Fruit fly (Drosophila melanogaster) whole organism, embryonic: ENCODE measurements around the gene CG4880.
A peak's percentile ranks its signal among the peaks of the same experiment; 100 is the strongest.

ENCODE experiments used
- Aef1 ChIP-seq: fragments of 200-800 bp; sonication (Bioruptor generic); IDR thresholded peaks from 3 replicates; pipeline ENCODE4 v1.3.6; 2022; ENCODE audit warnings: missing biosample characterization, missing genetic modification characterization
- CG10209 ChIP-seq: fragments of 200-800 bp; sonication (Bioruptor generic); optimal IDR thresholded peaks from 3 replicates; lab custom pipeline; 2017; ENCODE audit warnings: missing biosample characterization, mild to moderate bottlenecking, missing genetic modification characterization, missing genetic modification reagents
- CG10543 ChIP-seq: fragments of 200-800 bp; sonication (Bioruptor generic); optimal IDR thresholded peaks from 3 replicates; lab custom pipeline; 2017; ENCODE audit warnings: missing biosample characterization, mild to moderate bottlenecking, missing genetic modification characterization, moderate library complexity
- CG11504 ChIP-seq: fragments of 200-800 bp; sonication (Bioruptor generic); optimal IDR thresholded peaks from 3 replicates; lab custom pipeline; 2019; ENCODE audit warnings: missing biosample characterization, mild to moderate bottlenecking, missing genetic modification characterization, moderate library complexity
- CG11695 ChIP-seq: fragments of 200-800 bp; sonication (Bioruptor generic); IDR thresholded peaks from 3 replicates; pipeline ENCODE4 v1.3.6; 2022; ENCODE audit warnings: missing biosample characterization, missing genetic modification characterization
- CG12236 ChIP-seq: fragments of 200-800 bp; sonication (Bioruptor generic); optimal IDR thresholded peaks from 2 replicates; lab custom pipeline; 2016; ENCODE audit warnings: missing biosample characterization, missing genetic modification characterization
- CG1233 ChIP-seq: fragments of 200-800 bp; sonication (Bioruptor generic); optimal IDR thresholded peaks from 4 replicates; lab custom pipeline; 2018; ENCODE audit warnings: missing biosample characterization, mild to moderate bottlenecking, missing genetic modification characterization
- CG13424 ChIP-seq: fragments of 200-800 bp; sonication (Bioruptor generic); optimal IDR thresholded peaks from 2 replicates; lab custom pipeline; 2019; ENCODE audit warnings: missing biosample characterization, mild to moderate bottlenecking, missing genetic modification characterization, moderate library complexity
- CG16813 ChIP-seq: fragments of 200-800 bp; sonication (Bioruptor generic); IDR thresholded peaks from 3 replicates; pipeline ENCODE4 v1.3.6; 2022; ENCODE audit warnings: missing biosample characterization, missing genetic modification characterization; ENCODE audit not compliant: partially characterized antibody
- CG18262 ChIP-seq: fragments of 200-800 bp; optimal IDR thresholded peaks from 3 replicates; lab custom pipeline; 2019; ENCODE audit warnings: missing biosample characterization, mild to moderate bottlenecking, missing genetic modification characterization, moderate library complexity
- CG2116 ChIP-seq: fragments of 200-800 bp; sonication (Bioruptor generic); optimal IDR thresholded peaks from 3 replicates; lab custom pipeline; 2018; ENCODE audit warnings: missing biosample characterization, mild to moderate bottlenecking, missing genetic modification characterization
- CG2120 ChIP-seq: fragments of 200-800 bp; sonication (Bioruptor generic); optimal IDR thresholded peaks from 3 replicates; lab custom pipeline; 2016; ENCODE audit warnings: missing biosample characterization, missing genetic modification characterization
- CG2875 ChIP-seq: fragments of 200-800 bp; sonication (Bioruptor generic); optimal IDR thresholded peaks from 2 replicates; lab custom pipeline; 2017; ENCODE audit warnings: missing biosample characterization, mild to moderate bottlenecking, missing genetic modification characterization, missing genetic modification reagents
- CG43689 ChIP-seq: fragments of 200-800 bp; sonication (Bioruptor generic); IDR thresholded peaks from 2 replicates; pipeline ENCODE4 v1.3.6; 2022; ENCODE audit warnings: missing biosample characterization, missing genetic modification characterization
- CG5180 ChIP-seq: fragments of 200-800 bp; sonication (Bioruptor generic); optimal IDR thresholded peaks from 3 replicates; lab custom pipeline; 2017; ENCODE audit warnings: missing biosample characterization, missing genetic modification characterization, mild to moderate bottlenecking, moderate library complexity, missing genetic modification reagents
- CG6254 ChIP-seq: fragments of 200-800 bp; sonication (Bioruptor generic); optimal IDR thresholded peaks from 3 replicates; lab custom pipeline; 2017; ENCODE audit warnings: mild to moderate bottlenecking, missing biosample characterization, missing genetic modification reagents, missing genetic modification characterization
- CG7928 ChIP-seq: fragments of 200-800 bp; sonication (Bioruptor generic); optimal IDR thresholded peaks from 2 replicates; lab custom pipeline; 2017; ENCODE audit warnings: missing biosample characterization, mild to moderate bottlenecking, missing genetic modification characterization
- CG8388 ChIP-seq: fragments of 200-800 bp; sonication (Bioruptor generic); optimal IDR thresholded peaks from 2 replicates; lab custom pipeline; 2019; ENCODE audit warnings: missing biosample characterization, mild to moderate bottlenecking, missing genetic modification characterization, moderate library complexity
- Doc3 ChIP-seq: fragments of 200-800 bp; sonication (Bioruptor generic); IDR thresholded peaks from 3 replicates; pipeline ENCODE4 v1.3.6; 2022; ENCODE audit warnings: missing biosample characterization, missing genetic modification characterization; ENCODE audit not compliant: partially characterized antibody
- Fer1 ChIP-seq: fragments of 200-800 bp; sonication (Bioruptor generic); optimal IDR thresholded peaks from 2 replicates; lab custom pipeline; 2017; ENCODE audit warnings: missing biosample characterization, mild to moderate bottlenecking, missing genetic modification characterization
- HLH4C ChIP-seq: fragments of 200-800 bp; sonication (Bioruptor generic); IDR thresholded peaks from 3 replicates; pipeline ENCODE4 v1.3.6; 2022; ENCODE audit warnings: missing biosample characterization, missing genetic modification characterization; ENCODE audit not compliant: partially characterized antibody
- HLH54F ChIP-seq: fragments of 200-800 bp; sonication (Bioruptor generic); optimal IDR thresholded peaks from 3 replicates; lab custom pipeline; 2016; ENCODE audit warnings: missing biosample characterization, missing genetic modification characterization
- Hr3 ChIP-seq: fragments of 200-800 bp; sonication (Bioruptor generic); optimal IDR thresholded peaks from 3 replicates; lab custom pipeline; 2016; ENCODE audit warnings: missing biosample characterization, missing genetic modification characterization
- MBD-R2 ChIP-seq: fragments of 200-800 bp; sonication (Bioruptor generic); IDR thresholded peaks from 2 replicates; pipeline ENCODE4 v1.3.6; 2022; ENCODE audit warnings: missing biosample characterization, missing genetic modification characterization
- Oaz ChIP-seq: fragments of 200-800 bp; sonication (Bioruptor generic); IDR thresholded peaks from 2 replicates; pipeline ENCODE4 v1.3.6; 2022; ENCODE audit warnings: missing biosample characterization, missing genetic modification characterization
- Ptx1 ChIP-seq: fragments of 200-800 bp; sonication (Bioruptor generic); IDR thresholded peaks from 2 replicates; pipeline ENCODE4 v1.3.6; 2022; ENCODE audit warnings: missing biosample characterization, missing genetic modification characterization
- Sox102F ChIP-seq: fragments of 200-800 bp; sonication (Bioruptor generic); optimal IDR thresholded peaks from 2 replicates; lab custom pipeline; 2018; ENCODE audit warnings: missing biosample characterization, mild to moderate bottlenecking, missing genetic modification characterization, moderate library complexity
- Ssrp ChIP-seq: fragments of 200-800 bp; sonication (Bioruptor generic); optimal IDR thresholded peaks from 2 replicates; lab custom pipeline; 2018; ENCODE audit warnings: missing biosample characterization, mild to moderate bottlenecking, missing genetic modification characterization, moderate library complexity
- Xbp1 ChIP-seq: fragments of 200-800 bp; sonication (Bioruptor generic); optimal IDR thresholded peaks from 3 replicates; lab custom pipeline; 2016; ENCODE audit warnings: missing biosample characterization, mild to moderate bottlenecking, missing genetic modification characterization
- cad ChIP-seq: fragments of >200 bp; optimal IDR thresholded peaks from 2 replicates; lab custom pipeline; 2017; ENCODE audit warnings: missing biosample characterization, missing genetic modification characterization
- caup ChIP-seq: fragments of 200-800 bp; sonication (Bioruptor generic); optimal IDR thresholded peaks from 3 replicates; lab custom pipeline; 2017; ENCODE audit warnings: missing biosample characterization, mild to moderate bottlenecking, missing genetic modification characterization, moderate library complexity; ENCODE audit not compliant: severe bottlenecking
- chinmo ChIP-seq: fragments of 200-800 bp; sonication (Bioruptor generic); IDR thresholded peaks from 4 replicates; pipeline ENCODE4 v1.3.6; 2022; ENCODE audit warnings: missing biosample characterization, missing genetic modification characterization; ENCODE audit not compliant: partially characterized antibody
- chm ChIP-seq: fragments of 200-800 bp; sonication (Bioruptor generic); IDR thresholded peaks from 2 replicates; pipeline ENCODE4 v1.3.6; 2022; ENCODE audit warnings: missing biosample characterization, missing genetic modification characterization
- croc ChIP-seq: fragments of 200-800 bp; sonication (Bioruptor generic); conservative IDR thresholded peaks from 3 replicates; pipeline ENCODE4 v1.3.6; 2022; ENCODE audit warnings: missing biosample characterization, missing genetic modification characterization
- dimm ChIP-seq: fragments of 200-800 bp; sonication (Bioruptor generic); IDR thresholded peaks from 2 replicates; pipeline ENCODE4 v1.3.6; 2022; ENCODE audit warnings: missing biosample characterization, missing genetic modification characterization
- dm ChIP-seq: fragments of 200-800 bp; sonication (Bioruptor generic); optimal IDR thresholded peaks from 3 replicates; lab custom pipeline; 2016; ENCODE audit warnings: missing biosample characterization, missing genetic modification characterization
- dysf ChIP-seq: fragments of 200-800 bp; sonication (Bioruptor generic); IDR thresholded peaks from 3 replicates; pipeline ENCODE4 v1.3.6; 2022; ENCODE audit warnings: missing biosample characterization, missing genetic modification characterization
- gem ChIP-seq: fragments of 200-800 bp; sonication (Bioruptor generic); optimal IDR thresholded peaks from 2 replicates; lab custom pipeline; 2019; ENCODE audit warnings: missing biosample characterization, mild to moderate bottlenecking, missing genetic modification characterization, moderate library complexity
- lola ChIP-seq, 3 experiments: fragments of >200 bp in 2 of 3; fragments of 200-800 bp in 1 of 3; sonication (Bioruptor generic) in 1 of 3; optimal IDR thresholded peaks; 2 replicates each; lab custom pipeline; 2017 to 2019; ENCODE audit warnings: missing biosample characterization in 3 of 3, missing genetic modification characterization in 3 of 3, mild to moderate bottlenecking in 1 of 3, moderate library complexity in 1 of 3
- nmo ChIP-seq: fragments of 200-800 bp; sonication (Bioruptor generic); optimal IDR thresholded peaks from 2 replicates; lab custom pipeline; 2018; ENCODE audit warnings: missing biosample characterization, mild to moderate bottlenecking, missing genetic modification characterization, moderate library complexity
- nom ChIP-seq: fragments of 200-800 bp; sonication (Bioruptor generic); optimal IDR thresholded peaks from 2 replicates; lab custom pipeline; 2017; ENCODE audit warnings: missing biosample characterization, missing genetic modification characterization, mild to moderate bottlenecking, moderate library complexity, missing genetic modification reagents
- org-1 ChIP-seq: fragments of 200-800 bp; sonication (Bioruptor generic); optimal IDR thresholded peaks from 2 replicates; lab custom pipeline; 2017; ENCODE audit warnings: missing biosample characterization, missing genetic modification characterization
- phol ChIP-seq: fragments of 200-800 bp; sonication (Bioruptor generic); optimal IDR thresholded peaks from 3 replicates; lab custom pipeline; 2018; ENCODE audit warnings: missing biosample characterization, mild to moderate bottlenecking, missing genetic modification characterization, moderate library complexity
- prd ChIP-seq, 3 experiments: fragments of >200 bp in 2 of 3; fragments of 200-800 bp in 1 of 3; sonication (Bioruptor generic) in 1 of 3; optimal IDR thresholded peaks in 2 of 3; IDR thresholded peaks in 1 of 3; 2 replicates in 2 of 3; 3 replicates in 1 of 3; pipeline versions ENCODE4 v1.3.6 to Lab custom; 2017 to 2022; ENCODE audit warnings: missing biosample characterization in 1 of 3, missing genetic modification characterization in 1 of 3
- pum ChIP-seq: fragments of 200-800 bp; sonication (Bioruptor generic); optimal IDR thresholded peaks from 2 replicates; lab custom pipeline; 2016; ENCODE audit warnings: missing biosample characterization, missing genetic modification characterization
- ro ChIP-seq: fragments of 200-800 bp; sonication (Bioruptor generic); IDR thresholded peaks from 2 replicates; pipeline ENCODE4 v1.3.6; 2022; ENCODE audit warnings: missing biosample characterization, missing genetic modification characterization
- run ChIP-seq: fragments of 200-800 bp; sonication (Bioruptor generic); optimal IDR thresholded peaks from 3 replicates; lab custom pipeline; 2018; ENCODE audit warnings: missing biosample characterization, mild to moderate bottlenecking, missing genetic modification characterization
- salm ChIP-seq: fragments of 200-800 bp; sonication (Bioruptor generic); optimal IDR thresholded peaks from 2 replicates; lab custom pipeline; 2018; ENCODE audit warnings: missing biosample characterization, mild to moderate bottlenecking, missing genetic modification characterization
- tna ChIP-seq: fragments of 200-800 bp; sonication (Bioruptor generic); IDR thresholded peaks from 2 replicates; pipeline ENCODE4 v1.3.6; 2022; ENCODE audit warnings: missing biosample characterization, missing genetic modification characterization; ENCODE audit not compliant: partially characterized antibody
- trh ChIP-seq: fragments of 200-800 bp; sonication (Bioruptor generic); optimal IDR thresholded peaks from 2 replicates; lab custom pipeline; 2016; ENCODE audit warnings: missing biosample characterization, missing genetic modification characterization

The CG4880 gene

DNA sequence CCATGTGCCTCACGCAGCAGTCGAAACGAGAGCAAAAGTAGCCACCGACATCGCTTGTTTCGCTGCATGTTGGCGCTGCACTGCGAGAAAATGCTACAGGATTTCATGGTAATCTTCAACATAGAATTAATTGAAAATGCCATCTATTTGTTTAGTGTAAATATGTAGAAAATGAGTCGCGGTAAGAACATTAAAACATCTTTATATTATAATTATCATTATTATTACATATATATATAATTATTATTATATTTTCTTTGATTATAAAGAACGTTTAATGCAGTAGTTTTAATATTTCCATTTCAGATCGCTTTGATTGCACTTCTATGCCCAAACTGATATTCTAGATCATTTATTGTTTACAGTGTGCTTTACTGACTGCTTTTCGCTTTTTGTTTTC is 13.6 kb upstream of the CG4880 start (continued):
- TF ChIP-seq nmo (GFP tag; lab: Kevin White, UChicago) (peak; percentile 39), trh (no peak), dm (GFP tag; lab: Kevin White, UChicago) (no peak), CG7928 (GFP tag; lab: Kevin White, UChicago) (no peak), dimm (no peak), Doc3 (GFP tag; lab: Robert Waterston, UW) (no peak), chinmo (no peak), CG2116 (GFP tag; lab: Kevin White, UChicago) (no peak), HLH4C (GFP tag; lab: Robert Waterston, UW) (no peak), Oaz (GFP tag; lab: Robert Waterston, UW) (no peak), phol (tag; lab: Kevin White, UChicago) (peak; percentile 16), dysf (GFP tag; lab: Robert Waterston, UW) (no peak), CG11695 (GFP tag; lab: Robert Waterston, UW) (no peak), cad (GFP tag; lab: Kevin White, UChicago) (no peak), CG1233 (GFP tag; lab: Kevin White, UChicago) (no peak), Sox102F (GFP tag; lab: Kevin White, UChicago) (peak; percentile 34), CG10543 (GFP tag; lab: Kevin White, UChicago) (no peak), CG10209 (GFP tag; lab: Kevin White, UChicago) (no peak), Fer1 (GFP tag; lab: Kevin White, UChicago) (no peak), CG18262 (tag; lab: Kevin White, UChicago) (peak; percentile 44), CG13424 (peak; percentile 11), nom (GFP tag; lab: Kevin White, UChicago) (no peak), CG12236 (GFP tag; lab: Kevin White, UChicago) (no peak), HLH54F (no peak), CG43689 (GFP tag; lab: Robert Waterston, UW) (no peak), run (tag; lab: Kevin White, UChicago) (no peak), CG2875 (GFP tag; lab: Kevin White, UChicago) (no peak), Hr3 (no peak), MBD-R2 (no peak), Ssrp (peak; percentile 16), salm (tag; lab: Kevin White, UChicago) (no peak), CG8388 (GFP tag; lab: Kevin White, UChicago) (peak; percentile 19), prd (optimal IDR thresholded peaks at IDR 0.05; lab: Kevin White, UChicago) (no peak), prd (GFP tag; IDR thresholded peaks at IDR 0.05; lab: Robert Waterston, UW) (no peak), CG6254 (GFP tag; lab: Kevin White, UChicago) (no peak), CG5180 (no peak), CG16813 (GFP tag; lab: Robert Waterston, UW) (no peak), Xbp1 (GFP tag; lab: Kevin White, UChicago) (no peak), croc (no peak), gem (tag; lab: Kevin White, UChicago) (peak; percentile 60), CG11504 (tag; lab: Kevin White, UChicago) (peak; percentile 52), caup (GFP tag; lab: Kevin White, UChicago) (no peak), CG2120 (no peak), Aef1 (GFP tag; lab: Robert Waterston, UW) (no peak), Ptx1 (GFP tag; lab: Robert Waterston, UW) (0 out of 2 replicates have a peak, but pooled peaks have one; percentile 21), pum (GFP tag; lab: Kevin White, UChicago) (no peak), org-1 (GFP tag; lab: Kevin White, UChicago) (no peak), lola (GFP tag; optimal IDR thresholded peaks at IDR 0.05; lab: Kevin White, UChicago) (peak in 1 of 3 experiments; percentile 6), chm (GFP tag; lab: Robert Waterston, UW) (no peak), tna (GFP tag; lab: Robert Waterston, UW) (no peak), ro (GFP tag; lab: Robert Waterston, UW) (no peak)
